Fruit fly (Drosophila melanogaster): ENCODE results near the gene Tango14.

Tango14 gene

DNA sequence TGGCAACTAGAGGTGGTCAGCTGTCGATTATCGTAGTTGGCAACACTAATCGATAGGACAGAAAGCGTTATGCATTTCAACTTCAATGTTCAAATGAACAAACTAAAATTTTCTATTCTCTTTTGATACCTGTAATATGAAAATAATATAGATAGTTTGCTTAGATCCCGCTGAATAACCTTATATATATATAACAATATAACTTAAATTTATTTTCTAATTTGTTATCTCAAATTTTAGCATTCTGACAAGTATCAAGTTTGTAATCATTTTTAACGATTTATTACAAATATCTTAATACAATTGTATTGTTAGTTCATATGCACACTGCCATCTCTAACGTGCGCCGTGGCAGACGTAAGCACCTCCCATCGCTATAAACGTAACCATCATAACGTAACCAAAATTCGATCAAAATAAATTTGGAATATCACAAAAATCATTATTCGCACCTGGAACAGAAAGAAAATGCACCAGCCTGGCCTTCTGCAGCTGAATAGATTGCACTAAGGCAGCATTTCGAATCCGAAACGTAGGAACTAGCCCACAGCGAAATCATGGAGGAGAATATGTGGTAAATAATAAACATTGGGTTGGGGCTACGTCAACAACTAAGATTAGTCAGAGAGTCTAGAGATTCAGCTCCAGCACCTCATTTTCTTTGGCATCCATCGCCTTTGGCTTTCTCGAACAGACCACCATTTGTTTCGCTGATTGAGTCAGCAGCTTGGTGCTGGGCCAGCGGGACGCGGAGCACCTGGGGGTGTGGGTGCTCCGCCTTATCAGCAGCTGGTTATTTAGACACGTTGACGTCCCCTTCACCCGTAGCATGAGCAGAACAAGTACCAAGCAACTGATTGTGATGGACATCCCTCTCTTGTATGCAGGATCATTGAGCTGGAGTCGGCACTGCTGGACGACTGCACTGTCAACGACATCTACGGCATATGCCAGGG is 29.3 kb upstream of the Tango14 start, which contains the start of the genes Pino and TBC1D23 (continued):
- TF ChIP-seq Hr51 (GFP tag; optimal IDR thresholded peaks at IDR 0.05) (peak; percentile 54 to 75), Deaf1 (tag; optimal IDR thresholded peaks at IDR 0.05) (peak; percentile 24), ato (GFP tag; IDR thresholded peaks at IDR 0.05; ENCODE audit: partially characterized antibody) (no peak), ase (GFP tag; IDR thresholded peaks at IDR 0.05) (no peak), toy (GFP tag; IDR thresholded peaks at IDR 0.05) (no peak), zfh2 (GFP tag; optimal IDR thresholded peaks at IDR 0.05) (peak; percentile 69), ci (GFP tag; IDR thresholded peaks at IDR 0.05) (no peak), CG3847 (GFP tag; IDR thresholded peaks at IDR 0.05) (peak; percentile 65), unc-4 (GFP tag; IDR thresholded peaks at IDR 0.05; ENCODE audit: partially characterized antibody) (peak; percentile 67), Ets97D (GFP tag; optimal IDR thresholded peaks at IDR 0.05) (peak; percentile 22), pita (GFP tag; optimal IDR thresholded peaks at IDR 0.05) (no peak), CG12155 (GFP tag; optimal IDR thresholded peaks at IDR 0.05) (peak; percentile 72), CG30403 (GFP tag; optimal IDR thresholded peaks at IDR 0.05) (peak; percentile 86), hth (optimal IDR thresholded peaks at IDR 0.05) (no peak)

DNA sequence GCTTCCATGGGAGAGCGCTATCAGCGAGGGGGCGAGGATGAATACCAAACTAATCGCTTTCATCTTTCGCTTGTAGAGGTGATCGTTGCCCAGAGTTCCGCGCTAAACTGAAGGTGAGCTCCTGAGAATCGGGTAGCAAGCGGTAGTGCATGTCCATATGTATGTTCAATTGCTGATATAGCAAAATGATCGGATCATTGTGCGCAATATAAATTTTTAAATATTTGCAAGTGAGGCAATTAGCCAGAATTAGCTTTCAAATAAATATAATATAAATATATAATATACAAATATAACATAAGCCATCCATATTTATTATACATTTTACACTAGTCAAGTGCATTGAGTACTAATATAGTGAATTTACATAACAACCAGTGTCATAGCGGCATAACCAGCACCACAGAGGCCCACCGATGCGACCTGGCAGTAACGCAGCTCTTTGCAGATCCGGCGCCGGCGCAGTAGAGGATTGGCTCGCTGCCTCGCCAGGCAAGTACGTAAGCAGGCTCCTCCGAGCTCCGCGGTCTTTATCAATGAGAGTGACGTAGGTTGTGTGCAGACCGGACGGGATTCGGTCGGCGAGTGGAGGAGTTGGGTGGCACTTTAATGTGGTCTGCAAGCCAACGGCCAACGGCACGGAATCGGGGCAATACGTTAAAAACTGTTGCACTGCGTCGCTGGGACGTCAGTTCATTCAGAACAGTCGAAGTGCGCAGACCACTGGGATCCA is 24.3 kb upstream of the Tango14 start, which contains the start of the genes Iris and CG4577:
TSS of gene Iris (minus strand) at position 88 of the 733 bp plus-strand sequence.
TSS of gene CG4577 (plus strand) at position 683 of the 733 bp plus-strand sequence.
- TF ChIP-seq scrt (GFP tag; optimal IDR thresholded peaks at IDR 0.05) (peak; percentile 83), HLHmδ (GFP tag; optimal IDR thresholded peaks at IDR 0.05) (no peak), CG16813 (GFP tag; IDR thresholded peaks at IDR 0.05; ENCODE audit: partially characterized antibody) (no peak), CG7745 (tag; optimal IDR thresholded peaks at IDR 0.05) (no peak), Pdp1 (GFP tag; optimal IDR thresholded peaks at IDR 0.05) (peak in 1 of 2 experiments; percentile 3), Deaf1 (tag; optimal IDR thresholded peaks at IDR 0.05) (peak; percentile 15), CG18599 (GFP tag; optimal IDR thresholded peaks at IDR 0.05) (peak; percentile 16), row (GFP tag; IDR thresholded peaks at IDR 0.05) (peak; percentile 37; the same call in 1 of the 3 replicates), lab (GFP tag; optimal IDR thresholded peaks at IDR 0.05) (peak; percentile 22), CG14014 (GFP tag; IDR thresholded peaks at IDR 0.05) (no peak), nerfin-1 (tag; optimal IDR thresholded peaks at IDR 0.05) (no peak), ewg (GFP tag; optimal IDR thresholded peaks at IDR 0.05) (peak; percentile 60), Mad (GFP tag; optimal IDR thresholded peaks at IDR 0.05) (no peak), hth (optimal IDR thresholded peaks at IDR 0.05) (no peak), chinmo (GFP tag; IDR thresholded peaks at IDR 0.05; ENCODE audit: partially characterized antibody) (0 out of 4 replicates have a peak, but pooled peaks have one; percentile 11), abd-A (tag; optimal IDR thresholded peaks at IDR 0.05) (peak; percentile 9), Mrtf (GFP tag; IDR thresholded peaks at IDR 0.05) (0 out of 3 replicates have a peak, but pooled peaks have one; percentile 5)

DNA sequence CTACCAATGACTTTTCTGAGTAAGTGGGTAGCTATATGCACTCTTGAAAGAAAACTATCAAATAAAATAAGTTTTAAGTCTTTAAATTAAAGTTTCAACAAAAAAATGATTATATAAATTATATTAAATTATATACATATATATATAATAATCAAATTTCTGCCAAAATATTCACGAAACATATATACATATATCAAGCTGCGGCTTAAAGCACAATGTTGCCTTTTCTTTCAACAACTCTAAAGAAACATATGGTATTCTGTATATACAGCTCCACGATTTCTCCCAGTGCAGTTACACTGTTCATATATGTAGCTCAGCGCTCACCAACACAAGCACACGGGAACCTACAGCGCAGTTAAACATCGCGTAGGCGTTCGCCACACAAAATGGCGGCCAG is 23.0 kb upstream of the Tango14 start:
- no peak for TF ChIP-seq CG6765 (GFP tag; optimal IDR thresholded peaks at IDR 0.05)
- TF ChIP-seq zf30C (GFP tag; optimal IDR thresholded peaks at IDR 0.05), result no peak
- peak; percentile 34 for TF ChIP-seq CG15269 (tag; optimal IDR thresholded peaks at IDR 0.05)
- TF ChIP-seq Fer1 (GFP tag; optimal IDR thresholded peaks at IDR 0.05), result peak; percentile 50
- TF ChIP-seq tio (GFP tag; optimal IDR thresholded peaks at IDR 0.05), result no peak
- TF ChIP-seq CG7556 (GFP tag; optimal IDR thresholded peaks at IDR 0.05), result peak; percentile 56
- no peak for TF ChIP-seq vfl (GFP tag; optimal IDR thresholded peaks at IDR 0.05)
- TF ChIP-seq CG9727 (GFP tag; optimal IDR thresholded peaks at IDR 0.05), result peak; percentile 29
- no peak for TF ChIP-seq ro (GFP tag; IDR thresholded peaks at IDR 0.05)
- no peak for TF ChIP-seq crc (GFP tag; optimal IDR thresholded peaks at IDR 0.05)
- no peak for TF ChIP-seq Camta (GFP tag; optimal IDR thresholded peaks at IDR 0.05)
- TF ChIP-seq Xbp1 (GFP tag; optimal IDR thresholded peaks at IDR 0.05), result peak; percentile 24
- no peak for TF ChIP-seq Antp (GFP tag; optimal IDR thresholded peaks at IDR 0.05)
- TF ChIP-seq CG17361 (GFP tag; IDR thresholded peaks at IDR 0.05), result no peak
- TF ChIP-seq CG9932 (GFP tag; IDR thresholded peaks at IDR 0.05), result peak; percentile 12; the same call in 1 of the 2 replicates
- no peak for TF ChIP-seq CG13123 (GFP tag; optimal IDR thresholded peaks at IDR 0.05)
